Worm (Caenorhabditis elegans) whole organism, mixed stage, embryonic: ENCODE data around the gene srt-5.

Experiments
- lin-13 ChIP-seq: fragments of 150-350 bp; optimal IDR thresholded peaks from 2 replicates; lab custom pipeline; 2014; ENCODE audit warnings: missing biosample characterization, missing genetic modification characterization
- nhr-28 ChIP-seq: fragments of 150-350 bp; optimal IDR thresholded peaks from 2 replicates; lab custom pipeline; 2014; ENCODE audit warnings: missing biosample characterization, missing genetic modification characterization
- sptf-1 ChIP-seq: sonication (generic microtip); optimal IDR thresholded peaks from 2 replicates; lab custom pipeline; 2017; ENCODE audit warnings: mild to moderate bottlenecking, missing genetic modification characterization, moderate library complexity, missing compliant biosample characterization

DNA sequence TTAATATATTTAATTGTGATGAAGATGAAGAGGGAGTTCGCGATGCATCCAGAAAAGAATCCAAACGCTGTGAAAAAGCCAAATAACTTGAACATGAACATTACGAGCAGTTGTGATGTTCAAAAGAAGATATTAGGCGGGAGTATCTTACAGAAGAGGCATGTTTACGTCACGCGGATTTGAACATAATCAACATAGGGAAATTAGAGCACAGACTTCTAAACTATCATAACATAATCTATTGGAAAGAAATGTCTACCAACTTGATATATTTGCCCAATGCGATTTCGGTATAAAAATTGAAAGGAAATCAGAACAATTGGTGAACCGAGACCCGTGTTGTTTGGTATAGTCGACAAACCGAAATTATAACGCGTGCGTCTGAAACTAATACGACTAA, 23.4 kb upstream of the srt-5 start, which contains the start of gene str-66:
- no peak for TF ChIP-seq lin-13 (tag; lab: Kevin White, UChicago)
- no peak for TF ChIP-seq nhr-28
- no peak for TF ChIP-seq sptf-1 (tag; lab: Kevin White, UChicago)
